Worm (Caenorhabditis elegans): ENCODE data around the gene vha-14.
A peak's percentile ranks its signal among the peaks of the same experiment; 100 is the strongest.

The vha-14 gene

ce11 chrIII:9516148-9516547 is 8.2 kb downstream of the vha-14 start, which contains the start of gene F55H2.7:
Gene F55H2.7 (minus strand): TSS chrIII:9516248.
- TF ChIP-seq lin-39 (tag; optimal IDR thresholded peaks at IDR 0.05) (no peak), mdl-1 (tag; optimal IDR thresholded peaks at IDR 0.05) (no peak), tra-1 (GFP tag; IDR thresholded peaks at IDR 0.05) (no peak), rbr-2 (tag; optimal IDR thresholded peaks at IDR 0.05) (no peak), daf-16 (GFP tag; optimal IDR thresholded peaks at IDR 0.05) (no peak), daf-16 (tag; optimal IDR thresholded peaks at IDR 0.05) (peak; percentile 5), hlh-11 (tag; optimal IDR thresholded peaks at IDR 0.05) (no peak)

ce11 chrIII:9521410-9522090 is 13.7 kb downstream of the vha-14 start, which contains the start of the genes clu-1 and prp-40:
Gene clu-1 (minus strand): TSS chrIII:9521460.
Gene prp-40 (plus strand): TSS chrIII:9522075.
- TF ChIP-seq nhr-237 (tag; optimal IDR thresholded peaks at IDR 0.05) (no peak), gei-8 (GFP tag; optimal IDR thresholded peaks at IDR 0.05) (no peak), madf-9 (GFP tag; conservative IDR thresholded peaks at IDR 0.05) (0 out of 2 replicates have a peak, but pooled peaks have one; percentile 18), snpc-4 (tag; optimal IDR thresholded peaks at IDR 0.05) (peak; percentile 23), dmd-9 (GFP tag; IDR thresholded peaks at IDR 0.05) (no peak), nhr-48 (tag; optimal IDR thresholded peaks at IDR 0.05) (peak; percentile 40), tag-97 (GFP tag; IDR thresholded peaks at IDR 0.05) (no peak), arid-1 (GFP tag; conservative IDR thresholded peaks at IDR 0.05) (peak; percentile 58; the same call in 1 of the 2 replicates), lin-29 (GFP tag; IDR thresholded peaks at IDR 0.05) (0 out of 2 replicates have a peak, but pooled peaks have one; percentile 12), nhr-10 (tag; optimal IDR thresholded peaks at IDR 0.05) (peak; percentile 18), nhr-77 (tag; optimal IDR thresholded peaks at IDR 0.05) (peak; percentile 78), lim-7 (GFP tag; IDR thresholded peaks at IDR 0.05) (no peak), vab-7 (GFP tag; IDR thresholded peaks at IDR 0.05) (peak; percentile 43; the same call in 1 of the 2 replicates), Y48G9A.11 (GFP tag; IDR thresholded peaks at IDR 0.05) (no peak), rbr-2 (tag; optimal IDR thresholded peaks at IDR 0.05) (peak; percentile 91), dmd-8 (GFP tag; IDR thresholded peaks at IDR 0.05) (no peak), T20F7.1 (GFP tag; optimal IDR thresholded peaks at IDR 0.05) (no peak), nhr-6 (tag; optimal IDR thresholded peaks at IDR 0.05) (peak; percentile 91), nhr-102 (tag; optimal IDR thresholded peaks at IDR 0.05) (peak; percentile 63), zip-2 (tag; optimal IDR thresholded peaks at IDR 0.05) (peak; percentile 17), lsy-2 (tag; optimal IDR thresholded peaks at IDR 0.05) (peak; percentile 70 to 94), nhr-41 (GFP tag; IDR thresholded peaks at IDR 0.05) (no peak), lin-15B (tag; optimal IDR thresholded peaks at IDR 0.05) (peak; percentile 20), hlh-11 (tag; optimal IDR thresholded peaks at IDR 0.05) (peak; percentile 87), dmd-6 (GFP tag; IDR thresholded peaks at IDR 0.05) (peak; percentile 75), spr-1 (tag; optimal IDR thresholded peaks at IDR 0.05) (peak; percentile 62), madf-5 (GFP tag; IDR thresholded peaks at IDR 0.05) (no peak), F26F4.8 (GFP tag; conservative IDR thresholded peaks at IDR 0.05) (no peak), ceh-82 (tag; optimal IDR thresholded peaks at IDR 0.05) (no peak), ztf-11 (tag; optimal IDR thresholded peaks at IDR 0.05) (no peak), pqm-1 (tag; optimal IDR thresholded peaks at IDR 0.05) (no peak), attf-4 (tag; optimal IDR thresholded peaks at IDR 0.05) (no peak), nhr-111 (GFP tag; optimal IDR thresholded peaks at IDR 0.05) (no peak), hlh-30 (tag; optimal IDR thresholded peaks at IDR 0.05; ENCODE audit: insufficient read depth) (peak; percentile 76), daf-19 (GFP tag; conservative IDR thresholded peaks at IDR 0.05) (no peak), D1046.2 (GFP tag; IDR thresholded peaks at IDR 0.05) (no peak), nhr-28 (tag; optimal IDR thresholded peaks at IDR 0.05) (peak; percentile 64), tra-1 (GFP tag; IDR thresholded peaks at IDR 0.05) (no peak), mdt-29 (GFP tag; IDR thresholded peaks at IDR 0.05) (no peak), zag-1 (tag; optimal IDR thresholded peaks at IDR 0.05) (no peak), fos-1 (tag; optimal IDR thresholded peaks at IDR 0.05) (no peak), ceh-44 (GFP tag; IDR thresholded peaks at IDR 0.05) (0 out of 2 replicates have a peak, but pooled peaks have one; percentile 41), mes-2 (tag; optimal IDR thresholded peaks at IDR 0.05; ENCODE audit: poor library complexity, severe bottlenecking) (peak; percentile 93), zfp-3 (GFP tag; conservative IDR thresholded peaks at IDR 0.05) (peak; percentile 57; the same call in 1 of the 2 replicates), mxl-3 (GFP tag; optimal IDR thresholded peaks at IDR 0.05) (peak; percentile 35)
